Worm (Caenorhabditis elegans) whole organism, late embryonic: ENCODE results near the gene C17C3.5.

ENCODE experiments used
- dve-1 ChIP-seq: sonication (generic microtip); optimal IDR thresholded peaks from 2 replicates; lab custom pipeline; 2017; ENCODE audit warnings: antibody characterized with exemption, mild to moderate bottlenecking, missing genetic modification characterization, missing compliant biosample characterization
- elt-4 ChIP-seq: sonication (generic microtip); optimal IDR thresholded peaks from 2 replicates; lab custom pipeline; 2016; ENCODE audit warnings: missing genetic modification characterization, missing compliant biosample characterization
- nhr-11 ChIP-seq: fragments of 150-350 bp; optimal IDR thresholded peaks from 2 replicates; lab custom pipeline; 2014; ENCODE audit warnings: missing biosample characterization, missing genetic modification characterization
- pag-3 ChIP-seq: sonication (generic microtip); optimal IDR thresholded peaks from 2 replicates; lab custom pipeline; 2016; ENCODE audit warnings: missing compliant biosample characterization, missing genetic modification characterization, borderline replicate concordance
- pha-2 ChIP-seq: sonication (generic microtip); optimal IDR thresholded peaks from 2 replicates; lab custom pipeline; 2017; ENCODE audit warnings: mild to moderate bottlenecking, missing genetic modification characterization, missing compliant biosample characterization
- pha-4 ChIP-seq: fragments of 150-350 bp; optimal IDR thresholded peaks from 2 replicates; lab custom pipeline; 2018; ENCODE audit warnings: missing biosample characterization, missing genetic modification reagents, missing genetic modification characterization
- pqm-1 ChIP-seq: sonication (generic microtip); optimal IDR thresholded peaks from 2 replicates; lab custom pipeline; 2016; ENCODE audit warnings: missing genetic modification characterization, missing compliant biosample characterization
- sox-2 ChIP-seq: fragments of 200-800 bp; sonication (Bioruptor generic); IDR thresholded peaks from 2 replicates; pipeline ENCODE4 v1.3.6; 2022; ENCODE audit warnings: missing genetic modification reagents, missing genetic modification characterization, missing compliant biosample characterization
- unc-86 ChIP-seq: sonication (generic microtip); optimal IDR thresholded peaks from 2 replicates; lab custom pipeline; 2016; ENCODE audit warnings: missing genetic modification characterization, missing compliant biosample characterization

DNA sequence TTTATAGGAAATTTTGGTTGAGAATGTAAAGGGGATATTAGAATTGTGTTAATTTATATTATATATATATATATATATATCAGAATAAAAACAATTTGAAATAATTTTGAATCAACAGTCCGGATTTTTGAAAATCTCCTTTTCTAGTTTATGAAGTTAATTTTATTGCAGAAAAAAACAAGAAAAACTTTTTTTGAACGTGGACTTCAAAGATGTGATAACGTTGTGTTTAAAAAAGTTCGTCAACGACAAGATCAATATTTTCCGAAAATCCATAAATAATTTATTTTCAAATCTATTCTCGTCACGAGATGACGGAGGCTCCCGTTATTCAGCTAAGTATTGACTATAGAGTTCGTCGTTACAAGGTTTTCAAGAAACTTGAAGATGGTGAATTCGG, 14.1 kb upstream of the C17C3.5 start, which contains the start of gene C17C3.11:
- TF ChIP-seq pha-4 (tag; lab: Kevin White, UChicago) (no peak), dve-1 (no peak), sox-2 (GFP tag; lab: Robert Waterston, UW) (no peak), pha-2 (tag; lab: Kevin White, UChicago) (no peak), pqm-1 (no peak), elt-4 (no peak), pag-3 (tag; lab: Kevin White, UChicago) (no peak), nhr-11 (no peak), unc-86 (tag; lab: Kevin White, UChicago) (no peak)
